Fruit fly (Drosophila melanogaster) whole organism, embryonic: ENCODE measurements around the gene CG34125.

ENCODE experiments used
- Atf-2 ChIP-seq: fragments of 200-800 bp; sonication (Bioruptor generic); optimal IDR thresholded peaks from 2 replicates; lab custom pipeline; 2016; ENCODE audit warnings: missing biosample characterization, missing genetic modification characterization
- BEAF-32 ChIP-seq: fragments of 200-800 bp; sonication (Bioruptor generic); optimal IDR thresholded peaks from 3 replicates; lab custom pipeline; 2017; ENCODE audit warnings: missing biosample characterization, missing genetic modification characterization, mild to moderate bottlenecking, moderate library complexity, missing genetic modification reagents
- CG10462 ChIP-seq: fragments of 200-800 bp; sonication (Bioruptor generic); optimal IDR thresholded peaks from 2 replicates; lab custom pipeline; 2016; ENCODE audit warnings: missing biosample characterization, missing genetic modification characterization
- CG10959 ChIP-seq: fragments of 200-800 bp; sonication (Bioruptor generic); IDR thresholded peaks from 2 replicates; pipeline ENCODE4 v1.3.6; 2022; ENCODE audit warnings: missing biosample characterization, missing genetic modification characterization
- CG12659 ChIP-seq: fragments of 200-800 bp; sonication (Bioruptor generic); optimal IDR thresholded peaks from 3 replicates; lab custom pipeline; 2017; ENCODE audit warnings: mild to moderate bottlenecking, missing biosample characterization, missing genetic modification reagents, missing genetic modification characterization
- CG12769 ChIP-seq: fragments of 200-800 bp; sonication (Bioruptor generic); optimal IDR thresholded peaks from 2 replicates; lab custom pipeline; 2019; ENCODE audit warnings: missing biosample characterization, mild to moderate bottlenecking, missing genetic modification characterization, moderate library complexity
- CG13123 ChIP-seq: fragments of 200-800 bp; sonication (Bioruptor generic); optimal IDR thresholded peaks from 2 replicates; lab custom pipeline; 2016; ENCODE audit warnings: missing biosample characterization, missing genetic modification characterization
- CG14860 ChIP-seq: fragments of 200-800 bp; sonication (Bioruptor generic); IDR thresholded peaks from 3 replicates; pipeline ENCODE4 v1.3.6; 2022; ENCODE audit warnings: missing biosample characterization, missing genetic modification characterization; ENCODE audit not compliant: partially characterized antibody
- CG15601 ChIP-seq: fragments of 200-800 bp; sonication (Bioruptor generic); optimal IDR thresholded peaks from 3 replicates; lab custom pipeline; 2019; ENCODE audit warnings: missing biosample characterization, mild to moderate bottlenecking, missing genetic modification characterization, moderate library complexity
- CG2199 ChIP-seq: fragments of 200-800 bp; sonication (Bioruptor generic); IDR thresholded peaks from 3 replicates; pipeline ENCODE4 v1.3.6; 2022; ENCODE audit warnings: missing biosample characterization, missing genetic modification characterization
- CG2202 ChIP-seq: fragments of 200-800 bp; sonication (Bioruptor generic); optimal IDR thresholded peaks from 2 replicates; lab custom pipeline; 2018; ENCODE audit warnings: missing biosample characterization, mild to moderate bottlenecking, missing genetic modification characterization
- CG3163 ChIP-seq: fragments of 200-800 bp; sonication (Bioruptor generic); optimal IDR thresholded peaks from 3 replicates; lab custom pipeline; 2016; ENCODE audit warnings: missing biosample characterization, missing genetic modification characterization
- CG3838 ChIP-seq: fragments of 200-800 bp; sonication (Bioruptor generic); optimal IDR thresholded peaks from 3 replicates; lab custom pipeline; 2016; ENCODE audit warnings: missing biosample characterization, missing genetic modification characterization
- CG4328 ChIP-seq: fragments of 200-800 bp; sonication (Bioruptor generic); optimal IDR thresholded peaks from 3 replicates; lab custom pipeline; 2017; ENCODE audit warnings: missing biosample characterization, missing genetic modification reagents, missing genetic modification characterization
- CG6254 ChIP-seq: fragments of 200-800 bp; sonication (Bioruptor generic); optimal IDR thresholded peaks from 3 replicates; lab custom pipeline; 2017; ENCODE audit warnings: mild to moderate bottlenecking, missing biosample characterization, missing genetic modification reagents, missing genetic modification characterization
- CG6689 ChIP-seq: fragments of 200-800 bp; sonication (Bioruptor generic); IDR thresholded peaks from 2 replicates; pipeline ENCODE4 v1.3.6; 2022; ENCODE audit warnings: missing biosample characterization, missing genetic modification characterization
- CG6791 ChIP-seq: fragments of 200-800 bp; sonication (Bioruptor generic); IDR thresholded peaks from 3 replicates; pipeline ENCODE4 v1.3.6; 2022; ENCODE audit warnings: missing biosample characterization, missing genetic modification characterization; ENCODE audit not compliant: partially characterized antibody
- CG7357 ChIP-seq: fragments of 200-800 bp; sonication (Bioruptor generic); IDR thresholded peaks from 3 replicates; pipeline ENCODE4 v1.3.6; 2022; ENCODE audit warnings: missing biosample characterization, missing genetic modification characterization
- CG8089 ChIP-seq: fragments of 200-800 bp; sonication (Bioruptor generic); optimal IDR thresholded peaks from 3 replicates; lab custom pipeline; 2016; ENCODE audit warnings: missing biosample characterization, missing genetic modification characterization
- CG8478 ChIP-seq: fragments of >200 bp; optimal IDR thresholded peaks from 2 replicates; lab custom pipeline; 2018
- CoRest ChIP-seq: fragments of 200-800 bp; sonication (Bioruptor generic); optimal IDR thresholded peaks from 3 replicates; lab custom pipeline; 2018; ENCODE audit warnings: missing biosample characterization, mild to moderate bottlenecking, missing genetic modification characterization, moderate library complexity
- D19A ChIP-seq: fragments of 200-800 bp; optimal IDR thresholded peaks from 3 replicates; lab custom pipeline; 2019; ENCODE audit warnings: missing biosample characterization, mild to moderate bottlenecking, missing genetic modification characterization, moderate library complexity
- Dek ChIP-seq: fragments of 200-800 bp; sonication (Bioruptor generic); optimal IDR thresholded peaks from 3 replicates; lab custom pipeline; 2019; ENCODE audit warnings: missing biosample characterization, mild to moderate bottlenecking, missing genetic modification characterization, moderate library complexity
- GATAe ChIP-seq: fragments of 200-800 bp; sonication (Bioruptor generic); conservative IDR thresholded peaks from 2 replicates; pipeline ENCODE4 v1.3.6; 2022; ENCODE audit warnings: missing biosample characterization, missing genetic modification characterization
- Hmr ChIP-seq: fragments of 200-800 bp; sonication (Bioruptor generic); optimal IDR thresholded peaks from 3 replicates; lab custom pipeline; 2017; ENCODE audit warnings: mild to moderate bottlenecking, missing biosample characterization, missing genetic modification reagents, missing genetic modification characterization
- Hmx ChIP-seq: fragments of 200-800 bp; sonication (Bioruptor generic); optimal IDR thresholded peaks from 2 replicates; lab custom pipeline; 2016; ENCODE audit warnings: missing biosample characterization, missing genetic modification characterization
- Hr78 ChIP-seq, 2 experiments: fragments of 200-800 bp in 1 of 2; fragments of >200 bp in 1 of 2; sonication (Bioruptor generic) in 1 of 2; optimal IDR thresholded peaks; 2 replicates each; lab custom pipeline; 2017 to 2019; ENCODE audit warnings: missing biosample characterization in 2 of 2, missing genetic modification characterization in 2 of 2, mild to moderate bottlenecking in 1 of 2, moderate library complexity in 1 of 2
- Kr ChIP-seq: fragments of 200-800 bp; sonication (Bioruptor generic); optimal IDR thresholded peaks from 2 replicates; lab custom pipeline; 2017; ENCODE audit warnings: missing biosample characterization, mild to moderate bottlenecking, missing genetic modification characterization
- Mad ChIP-seq: fragments of 200-800 bp; sonication (Bioruptor generic); optimal IDR thresholded peaks from 2 replicates; lab custom pipeline; 2016; ENCODE audit warnings: missing biosample characterization, missing genetic modification characterization
- Sry-β ChIP-seq: fragments of 200-800 bp; sonication (Bioruptor generic); optimal IDR thresholded peaks from 2 replicates; lab custom pipeline; 2018; ENCODE audit warnings: missing biosample characterization, mild to moderate bottlenecking, missing genetic modification characterization, moderate library complexity
- btn ChIP-seq: fragments of 200-800 bp; sonication (Bioruptor generic); optimal IDR thresholded peaks from 2 replicates; lab custom pipeline; 2016; ENCODE audit warnings: missing biosample characterization, missing genetic modification characterization
- chinmo ChIP-seq: fragments of 200-800 bp; sonication (Bioruptor generic); IDR thresholded peaks from 4 replicates; pipeline ENCODE4 v1.3.6; 2022; ENCODE audit warnings: missing biosample characterization, missing genetic modification characterization; ENCODE audit not compliant: partially characterized antibody
- emc ChIP-seq: fragments of 200-800 bp; sonication (Bioruptor generic); optimal IDR thresholded peaks from 2 replicates; lab custom pipeline; 2016; ENCODE audit warnings: missing biosample characterization, missing genetic modification characterization
- fd3F ChIP-seq: fragments of 200-800 bp; sonication (Bioruptor generic); optimal IDR thresholded peaks from 2 replicates; lab custom pipeline; 2018; ENCODE audit warnings: missing biosample characterization, mild to moderate bottlenecking, missing genetic modification characterization, moderate library complexity
- fd96Cb ChIP-seq: fragments of 200-800 bp; sonication (Bioruptor generic); optimal IDR thresholded peaks from 2 replicates; lab custom pipeline; 2018; ENCODE audit warnings: missing biosample characterization, mild to moderate bottlenecking, missing genetic modification characterization, moderate library complexity
- gcm2 ChIP-seq: fragments of 200-800 bp; sonication (Bioruptor generic); optimal IDR thresholded peaks from 2 replicates; lab custom pipeline; 2016; ENCODE audit warnings: missing biosample characterization, missing genetic modification characterization
- hbn ChIP-seq: fragments of 200-800 bp; sonication (Bioruptor generic); IDR thresholded peaks from 2 replicates; pipeline ENCODE4 v1.3.6; 2022; ENCODE audit warnings: missing biosample characterization, missing genetic modification characterization; ENCODE audit not compliant: partially characterized antibody
- ken ChIP-seq: fragments of 200-800 bp; sonication (Bioruptor generic); IDR thresholded peaks from 3 replicates; pipeline ENCODE4 v1.3.6; 2022; ENCODE audit warnings: missing biosample characterization, missing genetic modification characterization
- knrl ChIP-seq: fragments of 200-800 bp; sonication (Bioruptor generic); IDR thresholded peaks from 3 replicates; pipeline ENCODE4 v1.3.6; 2022; ENCODE audit warnings: missing biosample characterization, missing genetic modification characterization; ENCODE audit not compliant: partially characterized antibody
- lbe ChIP-seq: fragments of 200-800 bp; sonication (Bioruptor generic); optimal IDR thresholded peaks from 2 replicates; lab custom pipeline; 2016; ENCODE audit warnings: missing biosample characterization, mild to moderate bottlenecking, missing genetic modification characterization
- onecut ChIP-seq: fragments of 200-800 bp; sonication (Bioruptor generic); IDR thresholded peaks from 2 replicates; pipeline ENCODE4 v1.3.6; 2022; ENCODE audit warnings: missing biosample characterization, missing genetic modification characterization
- psq ChIP-seq: fragments of 200-800 bp; sonication (Bioruptor generic); optimal IDR thresholded peaks from 2 replicates; lab custom pipeline; 2017; ENCODE audit warnings: missing biosample characterization, missing genetic modification characterization
- stwl ChIP-seq: fragments of 200-800 bp; sonication (Bioruptor generic); optimal IDR thresholded peaks from 3 replicates; lab custom pipeline; 2018; ENCODE audit warnings: missing biosample characterization, mild to moderate bottlenecking, missing genetic modification characterization, moderate library complexity
- tgo ChIP-seq: fragments of 200-800 bp; sonication (Bioruptor generic); IDR thresholded peaks from 3 replicates; pipeline ENCODE4 v1.3.6; 2022; ENCODE audit warnings: missing biosample characterization, missing genetic modification characterization
- tin ChIP-seq: fragments of 200-800 bp; sonication (Bioruptor generic); optimal IDR thresholded peaks from 3 replicates; lab custom pipeline; 2016; ENCODE audit warnings: missing biosample characterization, missing genetic modification characterization
- unpg ChIP-seq: fragments of 200-800 bp; sonication (Bioruptor generic); optimal IDR thresholded peaks from 3 replicates; lab custom pipeline; 2018; ENCODE audit warnings: missing biosample characterization, mild to moderate bottlenecking, missing genetic modification characterization, moderate library complexity
- z ChIP-seq: fragments of 200-800 bp; sonication (Bioruptor generic); IDR thresholded peaks from 3 replicates; pipeline ENCODE4 v1.3.6; 2022; ENCODE audit warnings: missing biosample characterization, missing genetic modification characterization
- zf30C ChIP-seq: fragments of 200-800 bp; sonication (Bioruptor generic); optimal IDR thresholded peaks from 3 replicates; lab custom pipeline; 2018; ENCODE audit warnings: missing biosample characterization, mild to moderate bottlenecking, missing genetic modification characterization
- zfh1 ChIP-seq: fragments of 200-800 bp; sonication (Bioruptor generic); IDR thresholded peaks from 3 replicates; pipeline ENCODE4 v1.3.6; 2022; ENCODE audit warnings: missing biosample characterization, missing genetic modification characterization

Gene CG34125

dm6 chr2L:5004677-5005463 is 39.4 kb downstream of the CG34125 start (continued):
- TF ChIP-seq Kr (GFP tag; lab: Kevin White, UChicago) (no peak), CG2199 (peak; percentile 79; the same call in 2 of the 3 replicates), CG8478 (no peak), CG8089 (GFP tag; lab: Kevin White, UChicago) (peak; percentile 87), CG10959 (GFP tag; lab: Robert Waterston, UW) (peak; percentile 87), stwl (tag; lab: Kevin White, UChicago) (peak; percentile 20), Atf-2 (GFP tag; lab: Kevin White, UChicago) (peak; percentile 90), btn (peak; percentile 84), CG14860 (GFP tag; lab: Robert Waterston, UW) (no peak), GATAe (peak; percentile 70), CG3163 (GFP tag; lab: Kevin White, UChicago) (peak; percentile 78), gcm2 (peak; percentile 93), Dek (tag; lab: Kevin White, UChicago) (peak; percentile 96), psq (peak; percentile 74), CG4328 (GFP tag; lab: Kevin White, UChicago) (peak; percentile 87), onecut (GFP tag; lab: Robert Waterston, UW) (peak; percentile 86), knrl (GFP tag; lab: Robert Waterston, UW) (no peak), D19A (tag; lab: Kevin White, UChicago) (peak; percentile 89), CG15601 (tag; lab: Kevin White, UChicago) (peak; percentile 88), CG3838 (peak; percentile 70)

dm6 chr2L:5005464-5005764 is 39.9 kb downstream of the CG34125 start:
- TF ChIP-seq tin (no peak), CG12659 (GFP tag; lab: Kevin White, UChicago) (no peak), CG6254 (GFP tag; lab: Kevin White, UChicago) (no peak), Sry-β (GFP tag; lab: Kevin White, UChicago) (no peak), lbe (GFP tag; lab: Kevin White, UChicago) (no peak), chinmo (GFP tag; lab: Robert Waterston, UW) (0 out of 4 replicates have a peak, but pooled peaks have one; percentile 52), CG7357 (no peak), z (0 out of 3 replicates have a peak, but pooled peaks have one; percentile 24), CG2202 (tag; lab: Kevin White, UChicago) (no peak), Hmr (no peak), gcm2 (no peak), CG13123 (GFP tag; lab: Kevin White, UChicago) (no peak), Mad (no peak), Hmx (GFP tag; lab: Kevin White, UChicago) (no peak), tgo (no peak), hbn (no peak), unpg (GFP tag; lab: Kevin White, UChicago) (no peak), ken (GFP tag; lab: Robert Waterston, UW) (no peak), CG6791 (0 out of 3 replicates have a peak, but pooled peaks have one; percentile 26), emc (no peak), Hr78 (GFP tag; optimal IDR thresholded peaks at IDR 0.05; lab: Kevin White, UChicago) (peak in 1 of 2 experiments; percentile 89), CG10462 (no peak), fd3F (GFP tag; lab: Kevin White, UChicago) (no peak), fd96Cb (tag; lab: Kevin White, UChicago) (no peak), zfh1 (GFP tag; lab: Robert Waterston, UW) (no peak), CG6689 (GFP tag; lab: Robert Waterston, UW) (no peak), CoRest (tag; lab: Kevin White, UChicago) (no peak), btn (no peak), BEAF-32 (GFP tag; lab: Kevin White, UChicago) (no peak), zf30C (no peak), CG12769 (tag; lab: Kevin White, UChicago) (no peak)
